In genomic region chrIII:7114952-7115488, ce11 we compare ENCODE assay signal across 1 worm cellular context.
TF ChIP-seq lines count a peak whose summit lies in the region.

Gene nhr-10 (minus strand): TSS chrIII:7115438.

TF ChIP-seq in whole organism, L1 larva, 84 proteins besides CTCF, POLR2A, EP300 and RAD21 (continued from another document):
- TF ChIP-seq sox-4 (tag; optimal IDR thresholded peaks at IDR 0.05; lab: Kevin White, UChicago), result no peak
- TF ChIP-seq nhr-47 (tag; optimal IDR thresholded peaks at IDR 0.05; lab: Kevin White, UChicago), result peak; percentile 74
- TF ChIP-seq blmp-1 (tag; optimal IDR thresholded peaks at IDR 0.05; lab: Kevin White, UChicago), result no peak
- TF ChIP-seq lsy-2 (tag; optimal IDR thresholded peaks at IDR 0.05; lab: Kevin White, UChicago), result peak in 1 of 2 experiments; percentile 46
- no peak for TF ChIP-seq mab-9 (GFP tag; IDR thresholded peaks at IDR 0.05; lab: Robert Waterston, UW)
- TF ChIP-seq dpl-1 (GFP tag; optimal IDR thresholded peaks at IDR 0.05; lab: Kevin White, UChicago), result no peak
- TF ChIP-seq lin-39 (tag; optimal IDR thresholded peaks at IDR 0.05; lab: Kevin White, UChicago), result no peak
- TF ChIP-seq sup-37 (GFP tag; optimal IDR thresholded peaks at IDR 0.05; lab: Kevin White, UChicago), result no peak
- TF ChIP-seq unc-62 (GFP tag; optimal IDR thresholded peaks at IDR 0.05; lab: Kevin White, UChicago), result no peak
- TF ChIP-seq F16B12.6 (tag; optimal IDR thresholded peaks at IDR 0.05; lab: Kevin White, UChicago), result no peak
- no peak for TF ChIP-seq ceh-63 (GFP tag; optimal IDR thresholded peaks at IDR 0.05; lab: Kevin White, UChicago)
- TF ChIP-seq pax-3 (tag; optimal IDR thresholded peaks at IDR 0.05; lab: Kevin White, UChicago), result no peak
